Worm (Caenorhabditis elegans) whole organism, mixed stage, embryonic: ENCODE results near the gene dnj-19.

ENCODE experiments used
- M03D4.4 ChIP-seq: sonication (generic microtip); optimal IDR thresholded peaks from 2 replicates; lab custom pipeline; 2017; ENCODE audit warnings: mild to moderate bottlenecking, missing genetic modification characterization, missing compliant biosample characterization
- bed-3 ChIP-seq: fragments of 200-800 bp; sonication (Bioruptor generic); optimal IDR thresholded peaks from 3 replicates; lab custom pipeline; 2018; ENCODE audit warnings: mild to moderate bottlenecking, missing genetic modification characterization, moderate library complexity, missing compliant biosample characterization
- blmp-1 ChIP-seq: fragments of 150-350 bp; optimal IDR thresholded peaks from 2 replicates; lab custom pipeline; 2014; ENCODE audit warnings: missing biosample characterization, missing genetic modification characterization
- lsy-2 ChIP-seq: fragments of 150-350 bp; optimal IDR thresholded peaks from 2 replicates; lab custom pipeline; 2014; ENCODE audit warnings: missing biosample characterization, missing genetic modification characterization
- nhr-12 ChIP-seq: fragments of 150-350 bp; optimal IDR thresholded peaks from 2 replicates; lab custom pipeline; 2014; ENCODE audit warnings: missing biosample characterization, missing genetic modification characterization
- nhr-237 ChIP-seq: fragments of 150-350 bp; optimal IDR thresholded peaks from 2 replicates; lab custom pipeline; 2014; ENCODE audit warnings: missing biosample characterization, missing genetic modification characterization
- nhr-76 ChIP-seq: sonication (generic microtip); optimal IDR thresholded peaks from 2 replicates; lab custom pipeline; 2017; ENCODE audit warnings: missing biosample characterization, missing genetic modification characterization
- pha-4 ChIP-seq: fragments of 150-350 bp; optimal IDR thresholded peaks from 2 replicates; lab custom pipeline; 2018; ENCODE audit warnings: missing biosample characterization, missing genetic modification reagents, missing genetic modification characterization
- sem-2 ChIP-seq: fragments of 200-800 bp; sonication (Bioruptor generic); optimal IDR thresholded peaks from 2 replicates; lab custom pipeline; 2018; ENCODE audit warnings: mild to moderate bottlenecking, missing genetic modification characterization, missing compliant biosample characterization
- snpc-4 ChIP-seq: fragments of 150-350 bp; optimal IDR thresholded peaks from 2 replicates; lab custom pipeline; 2014; ENCODE audit warnings: missing biosample characterization, missing genetic modification characterization
- ztf-11 ChIP-seq: fragments of 150-350 bp; optimal IDR thresholded peaks from 2 replicates; lab custom pipeline; 2014; ENCODE audit warnings: missing biosample characterization, missing genetic modification characterization

- TF ChIP-seq blmp-1 (tag; lab: Kevin White, UChicago) = no peak
- no peak for TF ChIP-seq lsy-2 (tag; lab: Kevin White, UChicago)
- TF ChIP-seq nhr-237 = no peak
- TF ChIP-seq nhr-76 (tag; lab: Kevin White, UChicago) = no peak
- TF ChIP-seq ztf-11 (tag; lab: Kevin White, UChicago) = no peak
- TF ChIP-seq M03D4.4 (tag; lab: Kevin White, UChicago) = no peak
- no peak for TF ChIP-seq pha-4 (tag; lab: Kevin White, UChicago)
- no peak for TF ChIP-seq snpc-4 (tag; lab: Kevin White, UChicago)
- no peak for TF ChIP-seq bed-3 (GFP tag; lab: Kevin White, UChicago)
- no peak for TF ChIP-seq nhr-12 (tag; lab: Kevin White, UChicago)
- no peak for TF ChIP-seq sem-2 (GFP tag; lab: Kevin White, UChicago)
Observed at ce11 chrV:5490205-5490604, 14.5 kb downstream of the dnj-19 start, which contains the start of gene T05C3.6.
